Fruit fly (Drosophila melanogaster): ENCODE data around the gene Cpr65Ay.

Gene Cpr65Ay

dm6 chr3L:6136691-6137090, 21.7 kb downstream of the Cpr65Ay start, which contains the start of gene Lcp65Af:
Lcp65Af (minus strand) TSS chr3L:6136791.
- TF ChIP-seq CTCF (optimal IDR thresholded peaks at IDR 0.05) = no peak
- no peak for TF ChIP-seq CG8478 (optimal IDR thresholded peaks at IDR 0.05)

- TF ChIP-seq CG8478 (optimal IDR thresholded peaks at IDR 0.05) = no peak
- TF ChIP-seq CTCF (optimal IDR thresholded peaks at IDR 0.05) = no peak
Observed at dm6 chr3L:6135174-6135573, 23.3 kb downstream of the Cpr65Ay start, which contains the start of gene Lcp65Ag1. Lcp65Ag1 (minus strand) TSS chr3L:6135274.

- TF ChIP-seq CTCF (optimal IDR thresholded peaks at IDR 0.05) (no peak), CG8478 (optimal IDR thresholded peaks at IDR 0.05) (no peak)
Observed at dm6 chr3L:6133546-6133945, 24.9 kb downstream of the Cpr65Ay start, which contains the start of gene Lcp65Ag2. Lcp65Ag2 (minus strand) TSS chr3L:6133593.

- TF ChIP-seq CTCF (optimal IDR thresholded peaks at IDR 0.05) = no peak
- TF ChIP-seq CG8478 (optimal IDR thresholded peaks at IDR 0.05) = no peak
Observed at dm6 chr3L:6132009-6132408, 26.4 kb downstream of the Cpr65Ay start, which contains the start of gene Cpr65Au. Cpr65Au (minus strand) TSS chr3L:6132109.

dm6 chr3L:6130944-6131343, 27.5 kb downstream of the Cpr65Ay start, which contains the start of gene Lcp65Ag3:
Lcp65Ag3 (minus strand) TSS chr3L:6130989.
- TF ChIP-seq CG8478 (optimal IDR thresholded peaks at IDR 0.05) (no peak), CTCF (optimal IDR thresholded peaks at IDR 0.05) (no peak)

dm6 chr3L:6129591-6129990, 28.8 kb downstream of the Cpr65Ay start:
- TF ChIP-seq CG8478 (optimal IDR thresholded peaks at IDR 0.05) = no peak
- TF ChIP-seq CTCF (optimal IDR thresholded peaks at IDR 0.05) = no peak

dm6 chr3L:6125409-6125689, 33.1 kb downstream of the Cpr65Ay start:
- TF ChIP-seq CG8478 (optimal IDR thresholded peaks at IDR 0.05) = no peak
- TF ChIP-seq CTCF (optimal IDR thresholded peaks at IDR 0.05) = no peak

dm6 chr3L:6124616-6125408, 33.6 kb downstream of the Cpr65Ay start:
- TF ChIP-seq CTCF (optimal IDR thresholded peaks at IDR 0.05) (peak; percentile 91 to 94), CG8478 (optimal IDR thresholded peaks at IDR 0.05) (no peak)

- no peak for TF ChIP-seq CTCF (optimal IDR thresholded peaks at IDR 0.05)
- TF ChIP-seq CG8478 (optimal IDR thresholded peaks at IDR 0.05) = no peak
Observed at dm6 chr3L:6116881-6117280, 41.5 kb downstream of the Cpr65Ay start.

dm6 chr3L:6115505-6115904, 42.9 kb downstream of the Cpr65Ay start:
- no peak for TF ChIP-seq CG8478 (optimal IDR thresholded peaks at IDR 0.05)
- TF ChIP-seq CTCF (optimal IDR thresholded peaks at IDR 0.05) = no peak

- TF ChIP-seq CTCF (optimal IDR thresholded peaks at IDR 0.05) (no peak), CG8478 (optimal IDR thresholded peaks at IDR 0.05) (no peak)
Observed at dm6 chr3L:6111458-6111857, 47.0 kb downstream of the Cpr65Ay start.

- TF ChIP-seq CTCF (optimal IDR thresholded peaks at IDR 0.05) (no peak), CG8478 (optimal IDR thresholded peaks at IDR 0.05) (no peak)
Observed at dm6 chr3L:6110673-6111449, 47.6 kb downstream of the Cpr65Ay start.

- TF ChIP-seq CG8478 (optimal IDR thresholded peaks at IDR 0.05) (no peak), CTCF (optimal IDR thresholded peaks at IDR 0.05) (no peak)
Observed at dm6 chr3L:6108264-6109060, 50.0 kb downstream of the Cpr65Ay start.
